Worm (Caenorhabditis elegans) whole organism, L4/young adult: Measurements from ENCODE around the gene F45G2.8.

Experiments used
- W03F9.2 ChIP-seq: fragments of 150-350 bp; optimal IDR thresholded peaks from 2 replicates; lab custom pipeline; 2014; ENCODE audit warnings: missing biosample characterization, missing genetic modification characterization
- dao-5 ChIP-seq: sonication (generic microtip); optimal IDR thresholded peaks from 2 replicates; lab custom pipeline; 2016; ENCODE audit warnings: missing genotype, missing genetic modification characterization, moderate library complexity, missing compliant biosample characterization
- him-1 ChIP-seq: sonication (generic microtip); optimal IDR thresholded peaks from 2 replicates; lab custom pipeline; 2016; ENCODE audit warnings: missing genotype, missing genetic modification reagents, missing genetic modification characterization, missing compliant biosample characterization

- no peak for TF ChIP-seq him-1 (tag; lab: Kevin White, UChicago)
- no peak for TF ChIP-seq dao-5 (tag; lab: Kevin White, UChicago)
- TF ChIP-seq W03F9.2, result no peak
Observed at ce11 chrIII:13476682-13477081, 41.2 kb upstream of the F45G2.8 start, which contains the start of gene T27E9.6.
